Worm (Caenorhabditis elegans) whole organism, midembryonic: Measurements from ENCODE around the gene F53A9.6.
"Not testable (repeated sequence)": the region's sequence is repeated elsewhere in the genome, so short reads cannot be mapped to it uniquely, and the experiment has no call there.

Experiments used
- T22C8.4 ChIP-seq: fragments of 200-800 bp; sonication (Bioruptor generic); IDR thresholded peaks from 2 replicates; pipeline ENCODE4 v1.3.6; 2022; ENCODE audit warnings: missing genetic modification characterization, missing compliant biosample characterization
- cog-1 ChIP-seq: sonication (generic microtip); optimal IDR thresholded peaks from 2 replicates; lab custom pipeline; 2016; ENCODE audit warnings: missing genetic modification characterization, missing compliant biosample characterization
- flt-1 ChIP-seq: fragments of 200-800 bp; sonication (Bioruptor generic); IDR thresholded peaks from 2 replicates; pipeline ENCODE4 v1.3.6; 2022; ENCODE audit warnings: missing genetic modification characterization, missing compliant biosample characterization
- klf-2 ChIP-seq: fragments of 200-800 bp; sonication (Bioruptor generic); conservative IDR thresholded peaks from 2 replicates; pipeline ENCODE4 v1.3.6; 2022; ENCODE audit warnings: missing genetic modification reagents, missing genetic modification characterization, missing compliant biosample characterization
- med-1 ChIP-seq: sonication (generic microtip); optimal IDR thresholded peaks from 2 replicates; lab custom pipeline; 2017; ENCODE audit warnings: missing genetic modification characterization, mild to moderate bottlenecking, missing compliant biosample characterization, antibody characterized with exemption, missing genetic modification reagents; ENCODE audit not compliant: insufficient read depth
- ref-1 ChIP-seq: fragments of 200-800 bp; sonication (Bioruptor generic); conservative IDR thresholded peaks from 2 replicates; pipeline ENCODE4 v1.3.6; 2022; ENCODE audit warnings: missing genetic modification reagents, missing genetic modification characterization, missing compliant biosample characterization
- tab-1 ChIP-seq: fragments of 200-800 bp; sonication (Bioruptor generic); IDR thresholded peaks from 2 replicates; pipeline ENCODE4 v1.3.6; 2022; ENCODE audit warnings: missing genetic modification characterization, missing compliant biosample characterization
- ztf-23 ChIP-seq: fragments of 200-800 bp; sonication (Bioruptor generic); IDR thresholded peaks from 2 replicates; pipeline ENCODE4 v1.3.6; 2022; ENCODE audit warnings: missing genetic modification reagents, missing genetic modification characterization, missing compliant biosample characterization
- ztf-29 ChIP-seq: fragments of 200-800 bp; sonication (Bioruptor generic); IDR thresholded peaks from 2 replicates; pipeline ENCODE4 v1.3.6; 2022; ENCODE audit warnings: missing genetic modification reagents, missing genetic modification characterization, missing compliant biosample characterization

ce11 chrX:8731822-8732221 is 18.2 kb upstream of the F53A9.6 start, which contains the start of gene M02D8.6:
- TF ChIP-seq T22C8.4 (GFP tag; lab: Robert Waterston, UW); ztf-29 (GFP tag; lab: Robert Waterston, UW); med-1; flt-1 (GFP tag; lab: Robert Waterston, UW); tab-1 (GFP tag; lab: Robert Waterston, UW); klf-2; cog-1; ref-1 (GFP tag; lab: Robert Waterston, UW); ztf-23 (GFP tag; lab: Robert Waterston, UW): not testable (repeated sequence)
